Worm (Caenorhabditis elegans) whole organism, young adult: ENCODE measurements around the gene clec-31.

Experiments
- B0019.2 ChIP-seq: fragments of 200-800 bp; sonication (Bioruptor generic); conservative IDR thresholded peaks from 2 replicates; pipeline ENCODE4 v1.3.6; 2022; ENCODE audit warnings: missing genetic modification reagents, missing genetic modification characterization, missing compliant biosample characterization
- C17E4.6 ChIP-seq: fragments of 200-800 bp; sonication (Bioruptor generic); IDR thresholded peaks from 2 replicates; pipeline ENCODE4 v1.3.6; 2022; ENCODE audit warnings: missing genetic modification reagents, missing genetic modification characterization, missing compliant biosample characterization
- D2030.7 ChIP-seq: fragments of 200-800 bp; sonication (Bioruptor generic); IDR thresholded peaks from 2 replicates; pipeline ENCODE4 v1.3.6; 2022; ENCODE audit warnings: missing genetic modification reagents, missing genetic modification characterization, missing compliant biosample characterization
- F23B12.7 ChIP-seq: sonication (generic microtip); optimal IDR thresholded peaks from 2 replicates; lab custom pipeline; 2017; ENCODE audit warnings: missing genetic modification characterization, mild to moderate bottlenecking, missing compliant biosample characterization, antibody characterized with exemption, moderate library complexity; ENCODE audit not compliant: insufficient read depth
- F37B4.10 ChIP-seq: fragments of 200-800 bp; sonication (Bioruptor generic); IDR thresholded peaks from 2 replicates; pipeline ENCODE4 v1.3.6; 2022; ENCODE audit warnings: missing genetic modification characterization, missing compliant biosample characterization
- K12H6.12 ChIP-seq: fragments of 200-800 bp; sonication (Bioruptor generic); optimal IDR thresholded peaks from 2 replicates; lab custom pipeline; 2018; ENCODE audit warnings: mild to moderate bottlenecking, missing genetic modification characterization, missing compliant biosample characterization
- Y79H2A.3 ChIP-seq: fragments of 200-800 bp; sonication (Bioruptor generic); conservative IDR thresholded peaks from 2 replicates; pipeline ENCODE4 v1.3.6; 2022; ENCODE audit warnings: missing genetic modification reagents, missing genetic modification characterization, missing compliant biosample characterization
- ZK185.1 ChIP-seq: sonication (generic microtip); optimal IDR thresholded peaks from 2 replicates; lab custom pipeline; 2016; ENCODE audit warnings: mild to moderate bottlenecking, missing genetic modification characterization, missing compliant biosample characterization; ENCODE audit not compliant: poor library complexity, severe bottlenecking
- aptf-3 ChIP-seq: fragments of 200-800 bp; sonication (Bioruptor generic); IDR thresholded peaks from 2 replicates; pipeline ENCODE4 v1.3.6; 2022; ENCODE audit warnings: missing genetic modification characterization, missing compliant biosample characterization
- athp-1 ChIP-seq: sonication (generic microtip); optimal IDR thresholded peaks from 2 replicates; lab custom pipeline; 2017; ENCODE audit warnings: mild to moderate bottlenecking, missing genetic modification characterization, missing compliant biosample characterization
- ceh-40 ChIP-seq: fragments of 200-800 bp; sonication (Bioruptor generic); IDR thresholded peaks from 2 replicates; pipeline ENCODE4 v1.3.6; 2022; ENCODE audit warnings: missing genetic modification characterization, missing compliant biosample characterization
- egl-18 ChIP-seq: fragments of 200-800 bp; sonication (Bioruptor generic); IDR thresholded peaks from 2 replicates; pipeline ENCODE4 v1.3.6; 2022; ENCODE audit warnings: missing genetic modification reagents, missing genetic modification characterization, missing compliant biosample characterization
- ets-4 ChIP-seq: fragments of 200-800 bp; sonication (Bioruptor generic); optimal IDR thresholded peaks from 2 replicates; lab custom pipeline; 2018; ENCODE audit warnings: mild to moderate bottlenecking, missing genetic modification characterization, missing compliant biosample characterization
- fkh-3 ChIP-seq: sonication (generic microtip); optimal IDR thresholded peaks from 2 replicates; lab custom pipeline; 2016; ENCODE audit warnings: mild to moderate bottlenecking, missing genetic modification characterization, missing compliant biosample characterization
- hlh-12 ChIP-seq: sonication (generic microtip); optimal IDR thresholded peaks from 2 replicates; lab custom pipeline; 2016; ENCODE audit warnings: missing genetic modification characterization, missing compliant biosample characterization
- hmg-20 ChIP-seq: fragments of 200-800 bp; sonication (Bioruptor generic); IDR thresholded peaks from 2 replicates; pipeline ENCODE4 v1.3.6; 2022; ENCODE audit warnings: missing genetic modification reagents, missing genetic modification characterization, missing compliant biosample characterization
- hrde-1 ChIP-seq: sonication (generic microtip); optimal IDR thresholded peaks from 2 replicates; lab custom pipeline; 2016; ENCODE audit warnings: missing genetic modification characterization, mild to moderate bottlenecking, missing compliant biosample characterization, moderate library complexity, missing genotype, missing genetic modification reagents, borderline replicate concordance
- hsf-1 ChIP-seq: fragments of 200-800 bp; sonication (Bioruptor generic); IDR thresholded peaks from 2 replicates; pipeline ENCODE4 v1.3.6; 2022; ENCODE audit warnings: missing genetic modification reagents, missing genetic modification characterization, missing compliant biosample characterization
- lag-1 ChIP-seq: fragments of 200-800 bp; sonication (Bioruptor generic); IDR thresholded peaks from 2 replicates; pipeline ENCODE4 v1.3.6; 2022; ENCODE audit warnings: missing genetic modification reagents, missing genetic modification characterization, missing compliant biosample characterization
- let-526 ChIP-seq: fragments of 200-800 bp; sonication (Bioruptor generic); IDR thresholded peaks from 2 replicates; pipeline ENCODE4 v1.3.6; 2022; ENCODE audit warnings: missing genetic modification reagents, missing genetic modification characterization, missing compliant biosample characterization
- lsl-1 ChIP-seq: fragments of 200-800 bp; sonication (Bioruptor generic); optimal IDR thresholded peaks from 2 replicates; lab custom pipeline; 2018; ENCODE audit warnings: mild to moderate bottlenecking, missing genetic modification characterization, moderate library complexity, missing compliant biosample characterization
- madf-10 ChIP-seq: sonication (generic microtip); optimal IDR thresholded peaks from 2 replicates; lab custom pipeline; 2016; ENCODE audit warnings: mild to moderate bottlenecking, missing genetic modification characterization, missing compliant biosample characterization
- mxl-1 ChIP-seq: sonication (generic microtip); optimal IDR thresholded peaks from 2 replicates; lab custom pipeline; 2016; ENCODE audit warnings: missing genetic modification characterization, missing compliant biosample characterization
- nhr-80 ChIP-seq: sonication (generic microtip); optimal IDR thresholded peaks from 2 replicates; lab custom pipeline; 2016; ENCODE audit warnings: missing genetic modification characterization, missing compliant biosample characterization
- nhr-90 ChIP-seq: sonication (generic microtip); optimal IDR thresholded peaks from 2 replicates; lab custom pipeline; 2016; ENCODE audit warnings: missing genotype, mild to moderate bottlenecking, missing genetic modification characterization, missing compliant biosample characterization
- pbrm-1 ChIP-seq: fragments of 200-800 bp; sonication (Bioruptor generic); IDR thresholded peaks from 2 replicates; pipeline ENCODE4 v1.3.6; 2022; ENCODE audit warnings: missing genetic modification reagents, missing genetic modification characterization, missing compliant biosample characterization
- pha-4 ChIP-seq: fragments of 150-350 bp; sonication (generic microtip); optimal IDR thresholded peaks from 2 replicates; lab custom pipeline; 2014; ENCODE audit warnings: missing biosample characterization, missing genetic modification reagents, missing genetic modification characterization
- rec-8 ChIP-seq, 2 experiments: sonication (generic microtip); optimal IDR thresholded peaks; 2 replicates each; lab custom pipeline; 2016; ENCODE audit warnings: mild to moderate bottlenecking in 2 of 2, missing genetic modification characterization in 2 of 2, missing genetic modification reagents in 2 of 2, missing genotype in 2 of 2, missing biosample characterization in 1 of 2, missing compliant biosample characterization in 1 of 2, moderate library complexity in 1 of 2
- repo-1 ChIP-seq: sonication (generic microtip); optimal IDR thresholded peaks from 2 replicates; lab custom pipeline; 2017; ENCODE audit warnings: mild to moderate bottlenecking, missing genetic modification characterization, missing compliant biosample characterization
- snpc-1.1 ChIP-seq: sonication (generic microtip); optimal IDR thresholded peaks from 2 replicates; lab custom pipeline; 2017; ENCODE audit warnings: missing genetic modification characterization, mild to moderate bottlenecking, missing compliant biosample characterization, antibody characterized with exemption, moderate library complexity, missing genotype, missing genetic modification reagents; ENCODE audit not compliant: insufficient read depth
- somi-1 ChIP-seq: fragments of 200-800 bp; sonication (Bioruptor generic); optimal IDR thresholded peaks from 2 replicates; lab custom pipeline; 2018; ENCODE audit warnings: mild to moderate bottlenecking, missing genetic modification characterization, missing compliant biosample characterization
- tbx-9 ChIP-seq: sonication (generic microtip); optimal IDR thresholded peaks from 2 replicates; lab custom pipeline; 2016; ENCODE audit warnings: borderline replicate concordance, missing genetic modification characterization, inconsistent platforms, missing compliant biosample characterization
- tlf-1 ChIP-seq: fragments of 200-800 bp; sonication (Bioruptor generic); optimal IDR thresholded peaks from 2 replicates; lab custom pipeline; 2018; ENCODE audit warnings: mild to moderate bottlenecking, missing genetic modification characterization, missing compliant biosample characterization
- unc-62 ChIP-seq: fragments of 150-350 bp; optimal IDR thresholded peaks from 2 replicates; lab custom pipeline; 2014; ENCODE audit warnings: missing biosample characterization, missing genetic modification reagents, missing genetic modification characterization
- ztf-22 ChIP-seq: fragments of 200-800 bp; sonication (Bioruptor generic); optimal IDR thresholded peaks from 2 replicates; lab custom pipeline; 2018; ENCODE audit warnings: mild to moderate bottlenecking, missing genetic modification characterization, moderate library complexity, missing compliant biosample characterization
- ztf-25 ChIP-seq: fragments of 200-800 bp; sonication (Bioruptor generic); IDR thresholded peaks from 2 replicates; pipeline ENCODE4 v1.3.6; 2022; ENCODE audit warnings: missing genetic modification reagents, missing genetic modification characterization, missing compliant biosample characterization
- ztf-3 ChIP-seq: fragments of 200-800 bp; sonication (Bioruptor generic); optimal IDR thresholded peaks from 2 replicates; lab custom pipeline; 2018; ENCODE audit warnings: mild to moderate bottlenecking, missing genetic modification characterization, missing compliant biosample characterization

clec-31 gene

ce11 chrV:16877081-16877480 lies 19.2 kb upstream of the clec-31 start:
- peak; percentile 92 for TF ChIP-seq hsf-1 (GFP tag; lab: Robert Waterston, UW)

DNA sequence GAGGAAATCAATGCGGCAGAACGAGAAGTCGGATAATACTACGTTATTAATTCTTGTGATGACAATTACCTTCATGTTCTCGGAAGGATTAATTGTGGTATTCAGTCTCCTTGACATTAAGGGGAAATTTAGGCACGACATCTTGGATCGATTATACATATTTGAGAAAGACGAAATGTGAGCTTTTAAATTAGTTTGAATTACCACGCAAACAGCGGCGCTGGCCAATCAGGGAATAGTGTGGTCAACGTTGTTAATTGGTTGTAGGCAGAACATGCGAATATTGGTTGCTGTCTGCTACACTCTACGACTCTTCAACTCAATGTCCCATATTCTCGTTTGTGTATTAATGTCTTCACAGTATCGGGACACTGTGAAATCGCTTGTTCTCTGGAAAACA lies 17.1 kb upstream of the clec-31 start, which contains the start of gene F49A5.10:
Gene F49A5.10, plus strand, starts transcription at position 301 of the 400 bp plus-strand sequence.
- TF ChIP-seq athp-1 (tag; lab: Kevin White, UChicago) = no peak
- TF ChIP-seq repo-1 (tag; lab: Kevin White, UChicago) = no peak
- TF ChIP-seq hrde-1 (tag; lab: Kevin White, UChicago) = no peak
- no peak for TF ChIP-seq aptf-3 (GFP tag; lab: Robert Waterston, UW)
- no peak for TF ChIP-seq nhr-80
- no peak for TF ChIP-seq unc-62 (GFP tag; lab: Kevin White, UChicago)
- TF ChIP-seq F23B12.7 = no peak
- no peak for TF ChIP-seq nhr-90 (tag; lab: Kevin White, UChicago)
- TF ChIP-seq fkh-3 (tag; lab: Kevin White, UChicago) = no peak
- TF ChIP-seq ZK185.1 (tag; lab: Kevin White, UChicago) = no peak
- TF ChIP-seq C17E4.6 (GFP tag; lab: Robert Waterston, UW) = no peak
- TF ChIP-seq ets-4 (GFP tag; lab: Kevin White, UChicago) = no peak
- no peak for TF ChIP-seq tlf-1 (GFP tag; lab: Kevin White, UChicago)
- no peak for TF ChIP-seq lsl-1 (GFP tag; lab: Kevin White, UChicago)
- TF ChIP-seq B0019.2 (GFP tag; lab: Robert Waterston, UW) = no peak
- TF ChIP-seq, all 124 proteins: peak for 0

- no peak for TF ChIP-seq ztf-25 (GFP tag; lab: Robert Waterston, UW)
- no peak for TF ChIP-seq lag-1 (GFP tag; lab: Robert Waterston, UW)
- no peak for TF ChIP-seq ztf-3 (GFP tag; lab: Kevin White, UChicago)
- TF ChIP-seq tbx-9 (tag; lab: Kevin White, UChicago) = no peak
- no peak for TF ChIP-seq snpc-1.1 (tag; lab: Kevin White, UChicago)
- no peak for TF ChIP-seq K12H6.12
- no peak for TF ChIP-seq D2030.7 (GFP tag; lab: Robert Waterston, UW)
- no peak for TF ChIP-seq ztf-22 (GFP tag; lab: Kevin White, UChicago)
- no peak for TF ChIP-seq hmg-20 (GFP tag; lab: Robert Waterston, UW)
Observed at ce11 chrV:16873642-16874041, 15.8 kb upstream of the clec-31 start, which contains the start of gene srw-23. Gene srw-23, plus strand, starts transcription at chrV:16873942.

ce11 chrV:16871387-16871786 lies 13.5 kb upstream of the clec-31 start, which contains the start of gene thn-4:
Gene thn-4, minus strand, starts transcription at chrV:16871487.
- no peak for TF ChIP-seq F37B4.10 (GFP tag; lab: Robert Waterston, UW)
- no peak for TF ChIP-seq let-526
- TF ChIP-seq K12H6.12 = no peak
- no peak for TF ChIP-seq madf-10
- no peak for TF ChIP-seq egl-18 (GFP tag; lab: Robert Waterston, UW)
- TF ChIP-seq hlh-12 (tag; lab: Kevin White, UChicago) = no peak
- TF ChIP-seq Y79H2A.3 (GFP tag; lab: Robert Waterston, UW) = no peak
- TF ChIP-seq rec-8 (tag; optimal IDR thresholded peaks at IDR 0.05; lab: Kevin White, UChicago) = no peak
- no peak for TF ChIP-seq nhr-90 (tag; lab: Kevin White, UChicago)
- no peak for TF ChIP-seq B0019.2 (GFP tag; lab: Robert Waterston, UW)
- TF ChIP-seq ceh-40 (GFP tag; lab: Robert Waterston, UW) = no peak
- no peak for TF ChIP-seq somi-1 (GFP tag; lab: Kevin White, UChicago)
- TF ChIP-seq pha-4 (tag; lab: Kevin White, UChicago) = no peak
- no peak for TF ChIP-seq mxl-1
- TF ChIP-seq pbrm-1 = no peak
